Fruit fly (Drosophila melanogaster): ENCODE measurements around the gene CG31937.
A peak's percentile ranks its signal among the peaks of the same experiment; 100 is the strongest.

The CG31937 gene

DNA sequence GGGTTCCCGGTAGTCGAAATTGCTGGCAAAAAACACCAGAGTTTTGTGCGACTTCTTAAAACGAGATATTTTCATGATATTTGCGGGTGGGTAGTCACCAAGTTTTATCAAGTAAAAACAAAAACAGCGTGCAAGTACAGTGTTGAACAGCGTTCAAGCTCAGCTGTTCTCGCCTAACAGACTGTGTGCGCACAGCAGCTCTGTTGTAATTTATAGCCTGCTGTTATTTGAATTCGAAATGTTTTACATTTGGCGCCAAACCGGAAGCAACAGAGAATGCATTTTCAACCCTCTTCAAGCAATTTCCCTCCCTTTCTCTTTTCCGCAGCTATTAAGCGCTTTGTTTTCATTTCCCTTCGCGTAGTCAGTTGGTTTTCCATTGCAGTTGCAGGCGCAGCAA, 2.5 kb downstream of the CG31937 start, which contains the start of the genes CG17652 and CG17646:
Gene CG17652 (minus strand): TSS at position 168 of the 400 bp plus-strand sequence.
Gene CG17646 (plus strand): TSS at position 336 of the 400 bp plus-strand sequence.
- TF ChIP-seq CG11723 (GFP tag; optimal IDR thresholded peaks at IDR 0.05) (no peak), CG17359 (tag; optimal IDR thresholded peaks at IDR 0.05) (no peak), Lim3 (GFP tag; IDR thresholded peaks at IDR 0.05) (no peak), dm (GFP tag; optimal IDR thresholded peaks at IDR 0.05) (peak; percentile 22), trem (tag; optimal IDR thresholded peaks at IDR 0.05) (peak; percentile 46), CG6689 (GFP tag; IDR thresholded peaks at IDR 0.05) (no peak), vvl (GFP tag; IDR thresholded peaks at IDR 0.05) (peak; percentile 35; the same call in 1 of the 2 replicates), CG13287 (GFP tag; IDR thresholded peaks at IDR 0.05; ENCODE audit: partially characterized antibody) (peak; percentile 36; the same call in 1 of the 2 replicates), D (optimal IDR thresholded peaks at IDR 0.05) (no peak), D (GFP tag; optimal IDR thresholded peaks at IDR 0.05) (no peak), CG10267 (tag; optimal IDR thresholded peaks at IDR 0.05) (peak; percentile 90), CG17186 (GFP tag; optimal IDR thresholded peaks at IDR 0.05) (peak; percentile 97), tup (GFP tag; optimal IDR thresholded peaks at IDR 0.05) (no peak), Fer1 (GFP tag; optimal IDR thresholded peaks at IDR 0.05) (peak; percentile 31), Dll (GFP tag; IDR thresholded peaks at IDR 0.05; ENCODE audit: partially characterized antibody) (no peak), CG2712 (tag; optimal IDR thresholded peaks at IDR 0.05) (peak; percentile 13), gcm (GFP tag; optimal IDR thresholded peaks at IDR 0.05) (no peak), ci (GFP tag; IDR thresholded peaks at IDR 0.05) (peak; percentile 69), pb (GFP tag; optimal IDR thresholded peaks at IDR 0.05) (no peak), gsb-n (tag; optimal IDR thresholded peaks at IDR 0.05) (peak; percentile 14), CG12071 (GFP tag; optimal IDR thresholded peaks at IDR 0.05) (no peak), CG18619 (GFP tag; optimal IDR thresholded peaks at IDR 0.05) (no peak), lilli (GFP tag; optimal IDR thresholded peaks at IDR 0.05) (no peak), CG14710 (tag; optimal IDR thresholded peaks at IDR 0.05) (peak; percentile 11), E2f2 (GFP tag; IDR thresholded peaks at IDR 0.05) (peak; percentile 91), kah (GFP tag; optimal IDR thresholded peaks at IDR 0.05) (peak; percentile 40), CG2199 (GFP tag; IDR thresholded peaks at IDR 0.05) (no peak), CG2120 (GFP tag; optimal IDR thresholded peaks at IDR 0.05) (no peak), bsh (GFP tag; optimal IDR thresholded peaks at IDR 0.05) (peak in 1 of 2 experiments; percentile 2), CG17328 (GFP tag; IDR thresholded peaks at IDR 0.05) (no peak), CG15514 (GFP tag; optimal IDR thresholded peaks at IDR 0.05) (peak; percentile 13), fd3F (GFP tag; optimal IDR thresholded peaks at IDR 0.05) (no peak), CG17912 (GFP tag; optimal IDR thresholded peaks at IDR 0.05) (no peak), stwl (tag; optimal IDR thresholded peaks at IDR 0.05) (peak; percentile 33), Usf (GFP tag; optimal IDR thresholded peaks at IDR 0.05) (no peak), gsb (GFP tag; IDR thresholded peaks at IDR 0.05) (no peak), zfh1 (GFP tag; IDR thresholded peaks at IDR 0.05) (0 out of 3 replicates have a peak, but pooled peaks have one; percentile 31), Bdp1 (GFP tag; optimal IDR thresholded peaks at IDR 0.05) (no peak), scrt (GFP tag; optimal IDR thresholded peaks at IDR 0.05) (peak; percentile 77), Fer2 (tag; optimal IDR thresholded peaks at IDR 0.05) (no peak), sr (GFP tag; IDR thresholded peaks at IDR 0.05) (peak; percentile 47; the same call in 1 of the 3 replicates), onecut (GFP tag; IDR thresholded peaks at IDR 0.05) (no peak), Six4 (GFP tag; optimal IDR thresholded peaks at IDR 0.05) (no peak), vnd (GFP tag; IDR thresholded peaks at IDR 0.05; ENCODE audit: partially characterized antibody) (no peak), CG17568 (GFP tag; optimal IDR thresholded peaks at IDR 0.05) (no peak), org-1 (GFP tag; optimal IDR thresholded peaks at IDR 0.05) (no peak), disco-r (GFP tag; optimal IDR thresholded peaks at IDR 0.05) (no peak), unc-4 (GFP tag; IDR thresholded peaks at IDR 0.05; ENCODE audit: partially characterized antibody) (0 out of 2 replicates have a peak, but pooled peaks have one; percentile 25), nerfin-1 (tag; optimal IDR thresholded peaks at IDR 0.05) (peak; percentile 14), CG18262 (tag; optimal IDR thresholded peaks at IDR 0.05) (peak; percentile 9)

All from whole organism, embryonic.